Worm (Caenorhabditis elegans) whole organism, mixed stage, embryonic: ENCODE results near the gene gex-5.

Source experiments
- ceh-83 ChIP-seq: fragments of 200-800 bp; sonication (Bioruptor generic); optimal IDR thresholded peaks from 2 replicates; lab custom pipeline; 2018; ENCODE audit warnings: mild to moderate bottlenecking, missing genetic modification characterization, missing compliant biosample characterization
- ces-1 ChIP-seq: fragments of 150-350 bp; optimal IDR thresholded peaks from 2 replicates; lab custom pipeline; 2014; ENCODE audit warnings: missing biosample characterization, missing genetic modification reagents, missing genetic modification characterization
- cnd-1 ChIP-seq: fragments of 200-800 bp; sonication (Bioruptor generic); optimal IDR thresholded peaks from 2 replicates; lab custom pipeline; 2018; ENCODE audit warnings: mild to moderate bottlenecking, missing genetic modification characterization, missing compliant biosample characterization
- drap-1 ChIP-seq: fragments of 200-800 bp; sonication (Bioruptor generic); optimal IDR thresholded peaks from 3 replicates; lab custom pipeline; 2018; ENCODE audit warnings: mild to moderate bottlenecking, missing genetic modification characterization, missing compliant biosample characterization
- elt-1 ChIP-seq: sonication (generic microtip); optimal IDR thresholded peaks from 2 replicates; lab custom pipeline; 2017; ENCODE audit warnings: missing genetic modification characterization, mild to moderate bottlenecking, missing compliant biosample characterization, antibody characterized with exemption, moderate library complexity, borderline replicate concordance; ENCODE audit not compliant: insufficient read depth
- ham-2 ChIP-seq: fragments of 200-800 bp; sonication (Bioruptor generic); optimal IDR thresholded peaks from 2 replicates; lab custom pipeline; 2018; ENCODE audit warnings: mild to moderate bottlenecking, missing genetic modification characterization, missing compliant biosample characterization
- hlh-1 ChIP-seq: fragments of 150-350 bp; optimal IDR thresholded peaks from 2 replicates; lab custom pipeline; 2014; ENCODE audit warnings: missing biosample characterization, missing genetic modification reagents, missing genetic modification characterization
- mep-1 ChIP-seq: fragments of 150-350 bp; optimal IDR thresholded peaks from 2 replicates; lab custom pipeline; 2017; ENCODE audit warnings: missing biosample characterization, missing genetic modification reagents, missing genetic modification characterization, inconsistent platforms
- mls-2 ChIP-seq: sonication (generic microtip); optimal IDR thresholded peaks from 2 replicates; lab custom pipeline; 2016; ENCODE audit warnings: mild to moderate bottlenecking, missing genetic modification characterization, moderate library complexity, missing compliant biosample characterization
- sptf-1 ChIP-seq: sonication (generic microtip); optimal IDR thresholded peaks from 2 replicates; lab custom pipeline; 2017; ENCODE audit warnings: mild to moderate bottlenecking, missing genetic modification characterization, moderate library complexity, missing compliant biosample characterization
- tbx-8 ChIP-seq: fragments of 200-800 bp; sonication (Bioruptor generic); optimal IDR thresholded peaks from 2 replicates; lab custom pipeline; 2018; ENCODE audit warnings: mild to moderate bottlenecking, missing genetic modification characterization, moderate library complexity, missing compliant biosample characterization
- unc-120 ChIP-seq: sonication (generic microtip); optimal IDR thresholded peaks from 2 replicates; lab custom pipeline; 2017; ENCODE audit warnings: missing genetic modification characterization, missing compliant biosample characterization; ENCODE audit not compliant: poor library complexity, severe bottlenecking

The gex-5 gene

ce11 chrIII:4734056-4734455 is 47.7 kb downstream of the gex-5 start, which contains the start of gene F17C8.9:
Gene F17C8.9 (plus strand): TSS chrIII:4734356.
- TF ChIP-seq mep-1 (tag; lab: Kevin White, UChicago) (no peak), cnd-1 (tag; lab: Kevin White, UChicago) (no peak), elt-1 (tag; lab: Kevin White, UChicago) (no peak), ham-2 (GFP tag; lab: Kevin White, UChicago) (no peak), mls-2 (tag; lab: Kevin White, UChicago) (no peak), ces-1 (GFP tag; lab: Kevin White, UChicago) (no peak), sptf-1 (tag; lab: Kevin White, UChicago) (no peak), tbx-8 (GFP tag; lab: Kevin White, UChicago) (no peak)

- TF ChIP-seq ces-1 (GFP tag; lab: Kevin White, UChicago) (no peak), drap-1 (GFP tag; lab: Kevin White, UChicago) (no peak), hlh-1 (tag; lab: Kevin White, UChicago) (peak; percentile 69), ceh-83 (GFP tag; lab: Kevin White, UChicago) (no peak), unc-120 (peak; percentile 26)
These were observed 50.3 kb downstream of the gex-5 start, which contains the start of gene F17C8.3 for ce11 chrIII:4731295-4731988. Gene F17C8.3 (plus strand): TSS chrIII:4731938.
